Fruit fly (Drosophila melanogaster) whole organism, adult: ENCODE results near the gene Prp5.
A peak's percentile ranks its signal among the peaks of the same experiment; 100 is the strongest.

ENCODE experiments used
- CG11617 ChIP-seq: fragments of 200-800 bp; sonication (Bioruptor generic); optimal IDR thresholded peaks from 2 replicates; lab custom pipeline; 2017; ENCODE audit warnings: mild to moderate bottlenecking, missing biosample characterization, missing genetic modification reagents, missing genetic modification characterization
- CG12768 ChIP-seq: fragments of 200-800 bp; sonication (Bioruptor generic); optimal IDR thresholded peaks from 2 replicates; lab custom pipeline; 2017; ENCODE audit warnings: missing biosample characterization, missing genetic modification characterization, mild to moderate bottlenecking, moderate library complexity, missing genetic modification reagents
- CG14711 ChIP-seq: fragments of 200-800 bp; sonication (Bioruptor generic); optimal IDR thresholded peaks from 2 replicates; lab custom pipeline; 2018; ENCODE audit warnings: missing biosample characterization, mild to moderate bottlenecking, missing genetic modification characterization, moderate library complexity
- CG1620 ChIP-seq: fragments of 200-800 bp; sonication (Bioruptor generic); optimal IDR thresholded peaks from 2 replicates; lab custom pipeline; 2016; ENCODE audit warnings: missing biosample characterization, missing genetic modification characterization
- CG33017 ChIP-seq: fragments of 200-800 bp; sonication (Bioruptor generic); optimal IDR thresholded peaks from 2 replicates; lab custom pipeline; 2018; ENCODE audit warnings: missing biosample characterization, mild to moderate bottlenecking, missing genetic modification characterization, moderate library complexity
- CG7045 ChIP-seq: fragments of 200-800 bp; sonication (Bioruptor generic); optimal IDR thresholded peaks from 2 replicates; lab custom pipeline; 2017; ENCODE audit warnings: missing biosample characterization, mild to moderate bottlenecking, missing genetic modification characterization
- CG7101 ChIP-seq: fragments of 200-800 bp; sonication (Bioruptor generic); optimal IDR thresholded peaks from 2 replicates; lab custom pipeline; 2018; ENCODE audit warnings: missing biosample characterization, mild to moderate bottlenecking, missing genetic modification characterization, moderate library complexity
- Clk ChIP-seq: fragments of 200-800 bp; sonication (Bioruptor generic); optimal IDR thresholded peaks from 2 replicates; lab custom pipeline; 2017; ENCODE audit warnings: missing biosample characterization, missing genetic modification characterization
- Crg-1 ChIP-seq: fragments of 200-800 bp; sonication (Bioruptor generic); optimal IDR thresholded peaks from 2 replicates; lab custom pipeline; 2016; ENCODE audit warnings: missing biosample characterization, missing genetic modification characterization
- Hr96 ChIP-seq: fragments of 200-800 bp; sonication (Bioruptor generic); optimal IDR thresholded peaks from 2 replicates; lab custom pipeline; 2016; ENCODE audit warnings: missing biosample characterization, missing genetic modification characterization
- Mnt ChIP-seq: fragments of 200-800 bp; sonication (Bioruptor generic); optimal IDR thresholded peaks from 2 replicates; lab custom pipeline; 2016; ENCODE audit warnings: missing biosample characterization, mild to moderate bottlenecking, missing genetic modification characterization
- bab1 ChIP-seq: fragments of 200-800 bp; sonication (Bioruptor generic); optimal IDR thresholded peaks from 3 replicates; lab custom pipeline; 2019; ENCODE audit warnings: missing biosample characterization, mild to moderate bottlenecking, missing genetic modification characterization, moderate library complexity
- cic ChIP-seq: fragments of 200-800 bp; sonication (Bioruptor generic); optimal IDR thresholded peaks from 2 replicates; lab custom pipeline; 2017; ENCODE audit warnings: missing biosample characterization, mild to moderate bottlenecking, missing genetic modification characterization, moderate library complexity
- kay ChIP-seq: fragments of 200-800 bp; sonication (Bioruptor generic); peaks from one replicate; lab custom pipeline; 2016; ENCODE audit warnings: missing biosample characterization, missing genetic modification characterization, borderline replicate concordance
- ovo ChIP-seq: fragments of 200-800 bp; sonication (Bioruptor generic); optimal IDR thresholded peaks from 2 replicates; lab custom pipeline; 2016; ENCODE audit warnings: missing biosample characterization, missing genetic modification characterization
- pad ChIP-seq: fragments of 200-800 bp; sonication (Bioruptor generic); optimal IDR thresholded peaks from 3 replicates; lab custom pipeline; 2017; ENCODE audit warnings: missing biosample characterization, missing genetic modification characterization, mild to moderate bottlenecking, moderate library complexity, missing genetic modification reagents
- tj ChIP-seq: fragments of 200-800 bp; sonication (Bioruptor generic); optimal IDR thresholded peaks from 3 replicates; lab custom pipeline; 2017; ENCODE audit warnings: missing biosample characterization, mild to moderate bottlenecking, missing genetic modification characterization, moderate library complexity
- toe ChIP-seq: fragments of 200-800 bp; sonication (Bioruptor generic); optimal IDR thresholded peaks from 2 replicates; lab custom pipeline; 2016; ENCODE audit warnings: missing biosample characterization, missing genetic modification characterization

The Prp5 gene

dm6 chrX:15370103-15370502, 25.1 kb downstream of the Prp5 start:
- TF ChIP-seq Mnt (no peak), kay (no peak), CG12768 (GFP tag; lab: Kevin White, UChicago) (no peak), CG11617 (GFP tag; lab: Kevin White, UChicago) (no peak), cic (GFP tag; lab: Kevin White, UChicago) (no peak), bab1 (GFP tag; lab: Kevin White, UChicago) (no peak), pad (GFP tag; lab: Kevin White, UChicago) (no peak), CG7101 (tag; lab: Kevin White, UChicago) (no peak), Hr96 (GFP tag; lab: Kevin White, UChicago) (no peak)

- TF ChIP-seq CG12768 (GFP tag; lab: Kevin White, UChicago) (no peak), bab1 (GFP tag; lab: Kevin White, UChicago) (no peak), CG7101 (tag; lab: Kevin White, UChicago) (no peak), kay (no peak), Mnt (no peak), Clk (GFP tag; lab: Kevin White, UChicago) (no peak), CG14711 (tag; lab: Kevin White, UChicago) (no peak), Crg-1 (no peak)
Observed at dm6 chrX:15379014-15379491, 34.1 kb downstream of the Prp5 start, which contains the start of gene acj6. acj6 (minus strand) TSS chrX:15379064.

- TF ChIP-seq CG14711 (tag; lab: Kevin White, UChicago) (no peak), kay (no peak), CG11617 (GFP tag; lab: Kevin White, UChicago) (no peak), tj (GFP tag; lab: Kevin White, UChicago) (no peak), Crg-1 (no peak), pad (GFP tag; lab: Kevin White, UChicago) (no peak), CG12768 (GFP tag; lab: Kevin White, UChicago) (no peak), CG1620 (GFP tag; lab: Kevin White, UChicago) (no peak)
Observed at dm6 chrX:15380207-15380606, 35.2 kb downstream of the Prp5 start.

dm6 chrX:15383513-15384373, 38.8 kb downstream of the Prp5 start:
- TF ChIP-seq Hr96 (GFP tag; lab: Kevin White, UChicago) (no peak), toe (GFP tag; lab: Kevin White, UChicago) (peak; percentile 27), CG14711 (tag; lab: Kevin White, UChicago) (no peak)

- no peak for TF ChIP-seq toe (GFP tag; lab: Kevin White, UChicago)
- no peak for TF ChIP-seq CG33017 (tag; lab: Kevin White, UChicago)
- TF ChIP-seq CG7101 (tag; lab: Kevin White, UChicago): no peak
- no peak for TF ChIP-seq bab1 (GFP tag; lab: Kevin White, UChicago)
Observed at dm6 chrX:15385176-15386056, 40.4 kb downstream of the Prp5 start, which contains the start of gene CG9164. CG9164 (minus strand) TSS chrX:15385441.

- no peak for TF ChIP-seq pad (GFP tag; lab: Kevin White, UChicago)
- TF ChIP-seq cic (GFP tag; lab: Kevin White, UChicago): no peak
- TF ChIP-seq kay: no peak
- TF ChIP-seq Crg-1: no peak
- no peak for TF ChIP-seq ovo (GFP tag; lab: Kevin White, UChicago)
- TF ChIP-seq bab1 (GFP tag; lab: Kevin White, UChicago): no peak
- TF ChIP-seq CG11617 (GFP tag; lab: Kevin White, UChicago): no peak
- no peak for TF ChIP-seq CG7101 (tag; lab: Kevin White, UChicago)
- no peak for TF ChIP-seq CG7045
- no peak for TF ChIP-seq tj (GFP tag; lab: Kevin White, UChicago)
- TF ChIP-seq CG1620 (GFP tag; lab: Kevin White, UChicago): no peak
- no peak for TF ChIP-seq Mnt
- no peak for TF ChIP-seq Hr96 (GFP tag; lab: Kevin White, UChicago)
- TF ChIP-seq CG14711 (tag; lab: Kevin White, UChicago): no peak
- TF ChIP-seq CG33017 (tag; lab: Kevin White, UChicago): no peak
- TF ChIP-seq CG12768 (GFP tag; lab: Kevin White, UChicago): no peak
Observed at dm6 chrX:15387344-15387743, 42.4 kb downstream of the Prp5 start.
